Worm (Caenorhabditis elegans): ENCODE measurements around the gene Y54F10AR.2.

Y54F10AR.2 gene

ce11 chrIII:2553579-2553978 lies 17.8 kb downstream of the Y54F10AR.2 start:
- TF ChIP-seq snpc-3.4 (tag; optimal IDR thresholded peaks at IDR 0.05): no peak
- 0 out of 2 replicates have a peak, but pooled peaks have one; percentile 17 for TF ChIP-seq zfh-2 (GFP tag; conservative IDR thresholded peaks at IDR 0.05)
- no peak for TF ChIP-seq ceh-27 (GFP tag; optimal IDR thresholded peaks at IDR 0.05)

- TF ChIP-seq ztf-28 (GFP tag; IDR thresholded peaks at IDR 0.05) (no peak), attf-6 (GFP tag; IDR thresholded peaks at IDR 0.05) (no peak), attf-3 (GFP tag; conservative IDR thresholded peaks at IDR 0.05) (no peak), madf-6 (GFP tag; IDR thresholded peaks at IDR 0.05) (no peak), lin-26 (GFP tag; IDR thresholded peaks at IDR 0.05) (no peak), lir-1 (GFP tag; conservative IDR thresholded peaks at IDR 0.05) (no peak), tlf-1 (GFP tag; optimal IDR thresholded peaks at IDR 0.05) (no peak), Y95B8A.8 (GFP tag; IDR thresholded peaks at IDR 0.05) (no peak), egl-18 (GFP tag; IDR thresholded peaks at IDR 0.05) (no peak), mcd-1 (GFP tag; IDR thresholded peaks at IDR 0.05) (no peak), ccch-3 (GFP tag; optimal IDR thresholded peaks at IDR 0.05) (no peak)
Observed at ce11 chrIII:2552382-2552781, 19.0 kb downstream of the Y54F10AR.2 start.

- TF ChIP-seq gei-17 (GFP tag; optimal IDR thresholded peaks at IDR 0.05) (no peak), atf-7 (tag; optimal IDR thresholded peaks at IDR 0.05) (peak; percentile 4)
Observed at ce11 chrIII:2551981-2552380, 19.4 kb downstream of the Y54F10AR.2 start.

- TF ChIP-seq snpc-1.1 (tag; optimal IDR thresholded peaks at IDR 0.05; ENCODE audit: insufficient read depth) (no peak), Y56A3A.18 (GFP tag; IDR thresholded peaks at IDR 0.05) (no peak), pbrm-1 (GFP tag; IDR thresholded peaks at IDR 0.05) (no peak), ets-4 (GFP tag; optimal IDR thresholded peaks at IDR 0.05) (no peak), zfh-2 (GFP tag; conservative IDR thresholded peaks at IDR 0.05) (no peak), lin-54 (GFP tag; optimal IDR thresholded peaks at IDR 0.05) (no peak), ztf-3 (GFP tag; optimal IDR thresholded peaks at IDR 0.05) (no peak), madf-8 (GFP tag; conservative IDR thresholded peaks at IDR 0.05) (no peak), rcor-1 (GFP tag; IDR thresholded peaks at IDR 0.05) (no peak), chd-7 (tag; optimal IDR thresholded peaks at IDR 0.05) (no peak), rec-8 (tag; optimal IDR thresholded peaks at IDR 0.05) (no peak), dox-1 (GFP tag; IDR thresholded peaks at IDR 0.05) (no peak), mel-28 (tag; optimal IDR thresholded peaks at IDR 0.05; ENCODE audit: borderline replicate concordance) (no peak), ceh-58 (GFP tag; IDR thresholded peaks at IDR 0.05) (no peak), egrh-3 (GFP tag; IDR thresholded peaks at IDR 0.05) (no peak)
Observed at ce11 chrIII:2549620-2550019, 21.7 kb downstream of the Y54F10AR.2 start, which contains the start of gene feh-1. feh-1 (plus strand) TSS chrIII:2549920.

- TF ChIP-seq B0019.2 (GFP tag; conservative IDR thresholded peaks at IDR 0.05): no peak
- no peak for TF ChIP-seq tlf-1 (GFP tag; optimal IDR thresholded peaks at IDR 0.05)
- peak; percentile 63; the same call in 1 of the 2 replicates for TF ChIP-seq hsf-1 (GFP tag; IDR thresholded peaks at IDR 0.05)
- TF ChIP-seq nfyb-1 (GFP tag; IDR thresholded peaks at IDR 0.05): peak; percentile 94
- TF ChIP-seq him-1 (tag; optimal IDR thresholded peaks at IDR 0.05): peak; percentile 39
- no peak for TF ChIP-seq ztf-18 (tag; optimal IDR thresholded peaks at IDR 0.05)
Observed at ce11 chrIII:2546298-2546697, 25.0 kb downstream of the Y54F10AR.2 start.
